Worm (Caenorhabditis elegans) whole organism, late embryonic: ENCODE data around the gene Y43F8B.3.

Source experiments
- C08G9.2 ChIP-seq: sonication (generic microtip); optimal IDR thresholded peaks from 2 replicates; lab custom pipeline; 2016; ENCODE audit warnings: mild to moderate bottlenecking, missing genetic modification characterization, moderate library complexity, missing compliant biosample characterization
- K09A11.1 ChIP-seq: sonication (generic microtip); optimal IDR thresholded peaks from 2 replicates; lab custom pipeline; 2017; ENCODE audit warnings: antibody characterized with exemption, mild to moderate bottlenecking, missing genetic modification characterization, missing compliant biosample characterization; ENCODE audit not compliant: insufficient read depth
- T23F11.4 ChIP-seq: fragments of 200-800 bp; sonication (Bioruptor generic); optimal IDR thresholded peaks from 2 replicates; lab custom pipeline; 2018; ENCODE audit warnings: mild to moderate bottlenecking, missing genetic modification characterization, missing compliant biosample characterization
- ama-1 ChIP-seq: fragments of 150-350 bp; optimal IDR thresholded peaks from 2 replicates; lab custom pipeline; 2014
- ceh-14 ChIP-seq: sonication (generic microtip); optimal IDR thresholded peaks from 2 replicates; lab custom pipeline; 2016; ENCODE audit warnings: missing genotype, missing genetic modification characterization, missing compliant biosample characterization
- ceh-34 ChIP-seq: sonication (generic microtip); optimal IDR thresholded peaks from 2 replicates; lab custom pipeline; 2016; ENCODE audit warnings: mild to moderate bottlenecking, missing genetic modification characterization, missing compliant biosample characterization
- ceh-6 ChIP-seq: fragments of 200-800 bp; sonication (Bioruptor generic); optimal IDR thresholded peaks from 2 replicates; lab custom pipeline; 2018; ENCODE audit warnings: mild to moderate bottlenecking, missing genetic modification characterization, missing compliant biosample characterization
- ceh-9 ChIP-seq: sonication (generic microtip); optimal IDR thresholded peaks from 2 replicates; lab custom pipeline; 2016; ENCODE audit warnings: mild to moderate bottlenecking, missing genetic modification characterization, inconsistent platforms, missing compliant biosample characterization
- dmd-4 ChIP-seq: sonication (generic microtip); optimal IDR thresholded peaks from 2 replicates; lab custom pipeline; 2016; ENCODE audit warnings: borderline replicate concordance, missing genetic modification characterization, missing compliant biosample characterization
- dve-1 ChIP-seq: sonication (generic microtip); optimal IDR thresholded peaks from 2 replicates; lab custom pipeline; 2017; ENCODE audit warnings: antibody characterized with exemption, mild to moderate bottlenecking, missing genetic modification characterization, missing compliant biosample characterization
- eyg-1 ChIP-seq: sonication (generic microtip); optimal IDR thresholded peaks from 2 replicates; lab custom pipeline; 2016; ENCODE audit warnings: missing genotype, missing genetic modification characterization, missing compliant biosample characterization
- fkh-6 ChIP-seq: sonication (generic microtip); optimal IDR thresholded peaks from 2 replicates; lab custom pipeline; 2016; ENCODE audit warnings: missing genetic modification characterization, missing compliant biosample characterization
- hlh-13 ChIP-seq: fragments of 200-800 bp; sonication (Bioruptor generic); optimal IDR thresholded peaks from 2 replicates; lab custom pipeline; 2018; ENCODE audit warnings: mild to moderate bottlenecking, missing genetic modification characterization, missing compliant biosample characterization
- hlh-15 ChIP-seq: sonication (generic microtip); optimal IDR thresholded peaks from 2 replicates; lab custom pipeline; 2016; ENCODE audit warnings: missing genetic modification characterization, missing compliant biosample characterization
- hlh-30 ChIP-seq: sonication (generic microtip); optimal IDR thresholded peaks from 2 replicates; lab custom pipeline; 2017; ENCODE audit warnings: antibody characterized with exemption, missing genetic modification characterization, missing compliant biosample characterization; ENCODE audit not compliant: insufficient read depth
- madf-2 ChIP-seq: sonication (generic microtip); optimal IDR thresholded peaks from 2 replicates; lab custom pipeline; 2017; ENCODE audit warnings: missing genetic modification characterization, missing compliant biosample characterization
- mec-3 ChIP-seq: sonication (generic microtip); optimal IDR thresholded peaks from 2 replicates; lab custom pipeline; 2016; ENCODE audit warnings: borderline replicate concordance, missing genetic modification characterization, missing compliant biosample characterization
- nfya-1 ChIP-seq: sonication (generic microtip); optimal IDR thresholded peaks from 2 replicates; lab custom pipeline; 2017; ENCODE audit warnings: missing genetic modification characterization, mild to moderate bottlenecking, missing compliant biosample characterization, antibody characterized with exemption, moderate library complexity
- nhr-232 ChIP-seq: sonication (generic microtip); optimal IDR thresholded peaks from 2 replicates; lab custom pipeline; 2016; ENCODE audit warnings: missing genetic modification characterization, missing compliant biosample characterization
- pax-1 ChIP-seq: fragments of 150-350 bp; optimal IDR thresholded peaks from 2 replicates; lab custom pipeline; 2014; ENCODE audit warnings: missing biosample characterization, missing genetic modification characterization
- pha-2 ChIP-seq: sonication (generic microtip); optimal IDR thresholded peaks from 2 replicates; lab custom pipeline; 2017; ENCODE audit warnings: mild to moderate bottlenecking, missing genetic modification characterization, missing compliant biosample characterization
- pha-4 ChIP-seq: fragments of 150-350 bp; optimal IDR thresholded peaks from 2 replicates; lab custom pipeline; 2018; ENCODE audit warnings: missing biosample characterization, missing genetic modification reagents, missing genetic modification characterization
- pqm-1 ChIP-seq: sonication (generic microtip); optimal IDR thresholded peaks from 2 replicates; lab custom pipeline; 2016; ENCODE audit warnings: missing genetic modification characterization, missing compliant biosample characterization
- ref-2 ChIP-seq: sonication (generic microtip); optimal IDR thresholded peaks from 2 replicates; lab custom pipeline; 2016; ENCODE audit warnings: missing genetic modification characterization, missing compliant biosample characterization
- sox-2 ChIP-seq: fragments of 200-800 bp; sonication (Bioruptor generic); IDR thresholded peaks from 2 replicates; pipeline ENCODE4 v1.3.6; 2022; ENCODE audit warnings: missing genetic modification reagents, missing genetic modification characterization, missing compliant biosample characterization
- syd-9 ChIP-seq: sonication (generic microtip); optimal IDR thresholded peaks from 2 replicates; lab custom pipeline; 2016; ENCODE audit warnings: mild to moderate bottlenecking, missing genetic modification characterization, moderate library complexity, missing compliant biosample characterization
- tbx-7 ChIP-seq: sonication (generic microtip); optimal IDR thresholded peaks from 2 replicates; lab custom pipeline; 2016; ENCODE audit warnings: missing genotype, missing genetic modification characterization, missing compliant biosample characterization
- unc-3 ChIP-seq, 2 experiments: fragments of 200-800 bp in 1 of 2; sonication (Bioruptor generic) in 1 of 2; sonication (generic microtip) in 1 of 2; conservative IDR thresholded peaks in 1 of 2; optimal IDR thresholded peaks in 1 of 2; 2 replicates each; pipeline versions ENCODE4 v1.3.6 to Lab custom; 2016 to 2022; ENCODE audit warnings: missing compliant biosample characterization in 2 of 2, missing genetic modification characterization in 2 of 2, missing genetic modification reagents in 1 of 2
- unc-55 ChIP-seq: sonication (generic microtip); optimal IDR thresholded peaks from 2 replicates; lab custom pipeline; 2017; ENCODE audit warnings: missing biosample characterization, missing genetic modification reagents, missing genetic modification characterization
- unc-86 ChIP-seq: sonication (generic microtip); optimal IDR thresholded peaks from 2 replicates; lab custom pipeline; 2016; ENCODE audit warnings: missing genetic modification characterization, missing compliant biosample characterization
- ztf-16 ChIP-seq: sonication (generic microtip); optimal IDR thresholded peaks from 2 replicates; lab custom pipeline; 2017; ENCODE audit warnings: missing genetic modification characterization, missing compliant biosample characterization

Y43F8B.3 gene

DNA sequence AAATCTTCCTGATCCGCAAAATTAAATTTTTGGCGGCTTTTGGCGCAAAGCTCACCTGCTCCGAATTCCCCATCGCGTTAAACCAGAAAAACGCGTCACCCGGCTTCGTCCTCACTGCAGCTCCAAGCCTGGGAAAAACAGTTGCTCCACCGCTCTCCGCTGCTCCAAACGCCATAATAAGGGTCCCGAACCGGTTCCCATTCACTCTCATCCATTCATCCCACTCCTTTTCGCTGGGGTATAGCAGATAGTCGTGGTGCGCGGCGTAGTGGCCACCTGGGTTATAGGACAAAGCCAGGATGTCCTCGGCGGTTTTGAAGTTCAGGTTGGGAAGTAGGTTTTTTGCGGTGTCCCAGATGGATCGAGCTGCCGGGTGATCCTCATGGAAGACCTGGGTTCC is 8.0 kb downstream of the Y43F8B.3 start:
- TF ChIP-seq ceh-6, result no peak
- TF ChIP-seq sox-2 (GFP tag; lab: Robert Waterston, UW), result no peak

DNA sequence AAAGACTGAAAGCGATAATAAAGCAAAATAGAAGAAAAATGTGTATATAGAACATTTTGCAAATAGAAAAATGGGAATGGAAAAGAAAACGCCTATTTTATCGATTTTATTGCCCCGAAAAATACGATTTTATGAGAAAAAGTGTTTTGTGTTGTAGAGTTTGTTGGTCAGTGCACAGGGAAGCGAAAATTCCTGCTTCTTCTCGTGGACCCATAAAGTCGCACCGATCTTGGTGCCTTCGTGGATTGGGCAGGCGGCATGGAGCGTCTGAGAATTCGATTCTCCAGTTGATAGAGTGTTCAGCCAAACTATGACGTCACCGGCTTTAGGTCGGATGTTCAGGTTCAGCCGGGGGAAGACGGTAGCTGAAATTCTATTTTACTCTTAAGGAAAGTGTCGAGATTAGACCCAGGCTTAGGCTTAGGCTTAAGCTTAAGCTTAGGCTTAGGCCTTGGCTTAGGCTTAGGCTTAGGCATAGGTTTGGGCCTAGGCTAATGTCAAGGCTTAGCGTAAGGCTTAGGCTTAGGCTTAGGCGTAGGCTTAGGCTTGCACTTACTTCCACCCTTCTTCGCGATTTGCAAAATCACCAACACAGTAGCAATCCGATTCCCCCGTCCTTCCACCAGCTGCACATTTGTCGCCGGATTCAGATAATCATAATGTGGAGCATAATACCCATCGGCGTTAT is 9.5 kb downstream of the Y43F8B.3 start, which contains the start of gene Y43F8B.19:
Gene Y43F8B.19, minus strand, starts transcription at position 51 of the 688 bp plus-strand sequence.
- TF ChIP-seq hlh-13 (GFP tag; lab: Kevin White, UChicago) (no peak), fkh-6 (tag; lab: Kevin White, UChicago) (no peak), ceh-9 (tag; lab: Kevin White, UChicago) (no peak), pha-4 (tag; lab: Kevin White, UChicago) (no peak)
- TF ChIP-seq, all 69 proteins: peak for 0

DNA sequence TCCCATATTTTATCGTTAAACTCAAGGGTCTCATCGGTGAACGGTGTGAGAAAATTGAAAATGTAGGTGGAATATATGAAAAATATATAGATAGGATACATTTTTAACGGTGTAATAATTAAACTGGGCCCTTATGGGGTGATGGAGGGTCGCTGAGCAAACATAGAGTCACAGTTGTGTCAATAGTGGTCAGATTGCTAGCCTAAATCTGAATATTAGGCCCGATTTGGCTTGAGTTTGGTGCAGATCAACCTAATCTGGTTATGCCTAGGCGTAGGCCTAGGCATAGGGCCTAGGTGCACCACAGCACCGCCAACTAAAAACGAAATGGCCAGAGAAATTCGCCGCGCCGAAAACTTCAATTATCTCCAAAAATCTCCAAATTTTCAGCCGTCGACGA is 10.7 kb downstream of the Y43F8B.3 start, which contains the start of gene phy-4:
Gene phy-4, minus strand, starts transcription at position 101 of the 400 bp plus-strand sequence.
- no peak for TF ChIP-seq hlh-15 (tag; lab: Kevin White, UChicago)
- TF ChIP-seq hlh-30 (tag; lab: Kevin White, UChicago), result no peak

DNA sequence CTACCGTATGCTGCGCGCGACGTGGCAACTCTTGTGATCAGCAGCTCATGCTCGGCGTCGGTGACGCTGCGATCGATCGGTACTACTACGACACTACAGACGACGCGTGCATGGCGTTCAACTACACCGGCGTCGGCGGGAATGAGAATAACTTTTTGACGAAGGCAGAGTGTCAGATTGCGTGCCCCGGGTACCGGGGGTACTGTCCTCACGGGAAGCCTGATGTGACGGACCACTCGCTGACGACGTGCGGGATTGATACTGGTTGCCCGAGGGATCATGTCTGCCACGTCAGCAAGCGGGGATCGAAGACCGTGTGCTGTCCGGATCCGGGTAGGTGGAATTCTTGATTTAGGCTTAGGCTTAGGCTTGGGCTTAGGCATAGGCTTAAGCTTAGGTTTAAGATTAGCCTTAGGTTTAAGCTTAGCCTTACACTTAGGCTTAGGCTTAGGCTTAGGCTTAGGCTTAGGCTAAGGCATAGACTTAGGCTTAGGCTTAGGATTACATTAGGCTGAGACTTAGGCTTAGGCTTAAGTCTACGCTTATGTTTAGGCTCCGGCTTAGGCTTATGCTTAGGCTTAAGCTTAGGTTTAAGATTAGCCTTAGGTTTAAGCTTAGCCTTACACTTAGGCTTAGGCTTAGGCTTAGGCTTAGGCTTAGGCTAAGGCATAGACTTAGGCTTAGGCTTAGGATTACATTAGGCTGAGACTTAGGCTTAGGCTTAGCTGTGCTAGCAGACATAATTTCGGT is 14.9 kb downstream of the Y43F8B.3 start:
- TF ChIP-seq T23F11.4, result peak; percentile 36
- peak; percentile 61 for TF ChIP-seq dve-1

DNA sequence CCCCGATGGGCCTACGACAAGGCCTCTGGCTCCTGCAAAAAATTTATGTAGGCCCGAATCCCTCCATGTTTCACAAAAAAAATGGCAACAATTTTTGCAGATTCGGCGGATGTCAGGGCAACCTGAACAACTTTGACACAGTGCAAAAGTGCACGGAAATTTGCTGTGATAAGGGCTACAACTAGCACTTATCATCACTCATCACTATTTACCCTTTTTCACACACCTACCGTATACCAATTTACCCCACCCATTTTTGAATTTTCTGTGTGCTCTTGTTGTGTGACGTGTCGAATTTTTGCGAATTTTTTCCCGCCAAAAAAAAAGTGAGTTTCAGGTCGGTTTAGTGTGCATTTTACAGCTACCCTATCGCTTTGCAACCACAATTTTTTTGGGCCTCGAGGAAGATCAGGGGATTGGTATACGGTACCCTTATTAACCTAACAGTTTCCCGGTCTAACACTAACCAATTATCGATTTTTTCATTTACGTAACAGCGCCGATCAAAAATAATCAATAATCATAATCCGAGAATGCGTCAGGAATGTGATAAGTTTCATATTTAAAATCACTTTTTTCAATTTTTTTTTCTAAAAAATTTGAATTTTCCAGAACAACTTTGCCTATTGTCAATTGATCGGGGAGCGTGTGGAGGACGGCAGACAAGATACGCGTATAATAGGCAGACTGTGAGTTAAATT is 15.7 kb downstream of the Y43F8B.3 start:
- TF ChIP-seq ama-1 (lab: Kevin White, UChicago) (no peak), dve-1 (no peak), pax-1 (tag; lab: Kevin White, UChicago) (no peak)
- TF ChIP-seq, all 69 proteins: peak for 0

DNA sequence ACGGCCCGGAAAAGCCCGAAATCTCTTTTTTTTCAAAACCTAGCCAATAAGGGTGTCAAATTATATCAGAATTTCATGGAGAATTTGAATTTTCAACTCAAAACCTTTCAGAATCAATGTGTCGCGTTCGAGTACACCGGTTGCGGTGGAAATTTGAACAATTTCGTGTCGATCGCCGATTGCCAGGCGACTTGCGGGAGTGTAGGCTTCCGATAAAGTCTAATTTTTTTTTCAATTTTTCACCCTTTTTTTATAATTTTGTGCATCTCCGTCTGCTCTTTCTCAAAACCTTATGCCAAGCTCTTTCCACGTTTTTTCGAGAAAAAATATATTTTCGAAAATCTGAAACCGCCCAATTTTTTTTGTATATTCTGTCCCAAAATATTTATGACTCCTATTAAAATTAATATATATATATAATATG is 16.6 kb downstream of the Y43F8B.3 start:
- TF ChIP-seq pha-2 (tag; lab: Kevin White, UChicago) (no peak), syd-9 (no peak), hlh-15 (tag; lab: Kevin White, UChicago) (no peak), ref-2 (tag; lab: Kevin White, UChicago) (no peak), eyg-1 (tag; lab: Kevin White, UChicago) (no peak), pqm-1 (no peak), madf-2 (no peak), ceh-9 (tag; lab: Kevin White, UChicago) (no peak), ceh-34 (no peak), ztf-16 (no peak), C08G9.2 (tag; lab: Kevin White, UChicago) (no peak), unc-86 (tag; lab: Kevin White, UChicago) (no peak), tbx-7 (tag; lab: Kevin White, UChicago) (no peak), nfya-1 (tag; lab: Kevin White, UChicago) (no peak), K09A11.1 (no peak)
- TF ChIP-seq, all 69 proteins: peak for 0

DNA sequence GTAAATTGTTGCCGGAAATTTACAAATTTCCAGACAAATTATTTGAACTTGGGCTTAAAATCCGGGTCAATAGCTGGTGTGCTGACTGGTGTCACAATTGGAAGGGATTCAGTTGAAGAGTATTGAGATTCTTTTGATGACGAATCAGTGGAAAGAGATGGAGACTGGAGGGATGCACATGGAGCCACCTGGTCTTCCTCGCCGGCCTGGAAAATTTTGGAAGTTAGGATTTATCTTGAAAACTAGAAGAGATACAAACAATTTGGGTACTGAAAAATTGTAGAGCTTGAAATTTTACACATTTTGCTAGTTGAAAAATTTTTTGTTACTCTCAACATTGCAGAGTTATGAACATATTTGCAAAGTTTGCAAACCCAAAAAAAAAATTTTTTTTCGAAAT is 17.2 kb downstream of the Y43F8B.3 start:
- TF ChIP-seq mec-3 (no peak), nhr-232 (tag; lab: Kevin White, UChicago) (no peak), unc-55 (no peak), unc-3 (GFP tag; conservative IDR thresholded peaks at IDR 0.05; lab: Robert Waterston, UW) (no peak), unc-3 (tag; optimal IDR thresholded peaks at IDR 0.05; lab: Kevin White, UChicago) (no peak), ceh-14 (tag; lab: Kevin White, UChicago) (no peak), fkh-6 (tag; lab: Kevin White, UChicago) (no peak), dmd-4 (tag; lab: Kevin White, UChicago) (no peak), pha-2 (tag; lab: Kevin White, UChicago) (no peak)
